Fruit fly (Drosophila melanogaster) whole organism, embryonic: Measurements from ENCODE around the gene trr.

Experiments used
- B-H2 ChIP-seq: fragments of 200-800 bp; sonication (Bioruptor generic); optimal IDR thresholded peaks from 2 replicates; lab custom pipeline; 2018; ENCODE audit warnings: missing biosample characterization, mild to moderate bottlenecking, missing genetic modification characterization
- BtbVII ChIP-seq: fragments of 200-800 bp; sonication (Bioruptor generic); optimal IDR thresholded peaks from 3 replicates; lab custom pipeline; 2017; ENCODE audit warnings: missing biosample characterization, mild to moderate bottlenecking, missing genetic modification characterization
- CG1024 ChIP-seq: fragments of 200-800 bp; sonication (Bioruptor generic); IDR thresholded peaks from 2 replicates; pipeline ENCODE4 v1.3.6; 2022; ENCODE audit warnings: missing biosample characterization, missing genetic modification characterization
- CG10274 ChIP-seq: fragments of 200-800 bp; sonication (Bioruptor generic); optimal IDR thresholded peaks from 3 replicates; lab custom pipeline; 2017; ENCODE audit warnings: missing biosample characterization, mild to moderate bottlenecking, missing genetic modification characterization
- CG11247 ChIP-seq: fragments of 200-800 bp; sonication (Bioruptor generic); IDR thresholded peaks from 2 replicates; pipeline ENCODE4 v1.3.6; 2022; ENCODE audit warnings: missing biosample characterization, missing genetic modification characterization
- CG11695 ChIP-seq: fragments of 200-800 bp; sonication (Bioruptor generic); IDR thresholded peaks from 3 replicates; pipeline ENCODE4 v1.3.6; 2022; ENCODE audit warnings: missing biosample characterization, missing genetic modification characterization
- CG15601 ChIP-seq: fragments of 200-800 bp; sonication (Bioruptor generic); optimal IDR thresholded peaks from 3 replicates; lab custom pipeline; 2019; ENCODE audit warnings: missing biosample characterization, mild to moderate bottlenecking, missing genetic modification characterization, moderate library complexity
- CG16779 ChIP-seq: fragments of 200-800 bp; sonication (Bioruptor generic); IDR thresholded peaks from 2 replicates; pipeline ENCODE4 v1.3.6; 2022; ENCODE audit warnings: missing biosample characterization, missing genetic modification characterization
- CG18599 ChIP-seq: fragments of 200-800 bp; sonication (Bioruptor generic); optimal IDR thresholded peaks from 3 replicates; lab custom pipeline; 2017; ENCODE audit warnings: missing biosample characterization, missing genetic modification characterization, mild to moderate bottlenecking, moderate library complexity, missing genetic modification reagents
- CG31224 ChIP-seq: fragments of 200-800 bp; sonication (Bioruptor generic); IDR thresholded peaks from 2 replicates; pipeline ENCODE4 v1.3.6; 2022; ENCODE audit warnings: missing biosample characterization, missing genetic modification characterization
- CG31388 ChIP-seq: fragments of 200-800 bp; sonication (Bioruptor generic); optimal IDR thresholded peaks from 2 replicates; lab custom pipeline; 2016; ENCODE audit warnings: missing biosample characterization, missing genetic modification characterization
- CG32772 ChIP-seq: fragments of 200-800 bp; sonication (Bioruptor generic); IDR thresholded peaks from 2 replicates; pipeline ENCODE4 v1.3.6; 2022; ENCODE audit warnings: missing biosample characterization, missing genetic modification characterization
- CG3726 ChIP-seq: fragments of 200-800 bp; sonication (Bioruptor generic); IDR thresholded peaks from 3 replicates; pipeline ENCODE4, ENCODE4 v1.3.6; 2022; ENCODE audit warnings: missing biosample characterization, missing genetic modification characterization
- CG8765 ChIP-seq: fragments of 200-800 bp; sonication (Bioruptor generic); IDR thresholded peaks from 2 replicates; pipeline ENCODE4 v1.3.6; 2022; ENCODE audit warnings: missing biosample characterization, missing genetic modification characterization
- CG9215 ChIP-seq: fragments of 200-800 bp; sonication (Bioruptor generic); IDR thresholded peaks from 2 replicates; pipeline ENCODE4 v1.3.6; 2022; ENCODE audit warnings: missing biosample characterization, missing genetic modification characterization
- CG9609 ChIP-seq: fragments of 200-800 bp; sonication (Bioruptor generic); optimal IDR thresholded peaks from 3 replicates; lab custom pipeline; 2016; ENCODE audit warnings: missing biosample characterization, missing genetic modification characterization
- CG9797 ChIP-seq: fragments of 200-800 bp; sonication (Bioruptor generic); optimal IDR thresholded peaks from 3 replicates; lab custom pipeline; 2018; ENCODE audit warnings: missing biosample characterization, mild to moderate bottlenecking, missing genetic modification characterization
- Dip2 ChIP-seq: fragments of 200-800 bp; sonication (Bioruptor generic); IDR thresholded peaks from 2 replicates; pipeline ENCODE4 v1.3.6; 2022; ENCODE audit warnings: missing biosample characterization, missing genetic modification characterization
- Elba2 ChIP-seq: fragments of 200-800 bp; sonication (Bioruptor generic); optimal IDR thresholded peaks from 3 replicates; lab custom pipeline; 2016; ENCODE audit warnings: missing biosample characterization, missing genetic modification characterization
- Gsc ChIP-seq: fragments of 200-800 bp; sonication (Bioruptor generic); IDR thresholded peaks from 2 replicates; pipeline ENCODE4 v1.3.6; 2022; ENCODE audit warnings: missing biosample characterization, missing genetic modification characterization
- Hand ChIP-seq: fragments of 200-800 bp; sonication (Bioruptor generic); optimal IDR thresholded peaks from 2 replicates; lab custom pipeline; 2017; ENCODE audit warnings: mild to moderate bottlenecking, missing biosample characterization, missing genetic modification reagents, missing genetic modification characterization
- Hr39 ChIP-seq: fragments of >200 bp; optimal IDR thresholded peaks from 2 replicates; lab custom pipeline; 2017
- Hsf ChIP-seq: fragments of 200-800 bp; sonication (Bioruptor generic); optimal IDR thresholded peaks from 3 replicates; lab custom pipeline; 2016; ENCODE audit warnings: missing biosample characterization, missing genetic modification characterization
- MESR4 ChIP-seq: fragments of 200-800 bp; sonication (Bioruptor generic); optimal IDR thresholded peaks from 2 replicates; lab custom pipeline; 2018; ENCODE audit warnings: missing biosample characterization, mild to moderate bottlenecking, missing genetic modification characterization, moderate library complexity
- Max ChIP-seq: fragments of 200-800 bp; sonication (Bioruptor generic); optimal IDR thresholded peaks from 2 replicates; lab custom pipeline; 2016; ENCODE audit warnings: missing biosample characterization, mild to moderate bottlenecking, missing genetic modification characterization
- Mes4 ChIP-seq: fragments of 200-800 bp; sonication (Bioruptor generic); optimal IDR thresholded peaks from 2 replicates; lab custom pipeline; 2016; ENCODE audit warnings: missing biosample characterization, missing genetic modification characterization
- NFAT ChIP-seq: fragments of 200-800 bp; sonication (Bioruptor generic); IDR thresholded peaks from 2 replicates; pipeline ENCODE4 v1.3.6; 2022; ENCODE audit warnings: missing biosample characterization, missing genetic modification characterization
- Side ChIP-seq: fragments of 200-800 bp; sonication (Bioruptor generic); optimal IDR thresholded peaks from 2 replicates; lab custom pipeline; 2016; ENCODE audit warnings: missing biosample characterization, missing genetic modification characterization
- Sox100B ChIP-seq: fragments of 200-800 bp; sonication (Bioruptor generic); optimal IDR thresholded peaks from 3 replicates; lab custom pipeline; 2018; ENCODE audit warnings: missing biosample characterization, mild to moderate bottlenecking, missing genetic modification characterization
- Spps ChIP-seq: fragments of 200-800 bp; sonication (Bioruptor generic); optimal IDR thresholded peaks from 2 replicates; lab custom pipeline; 2018; ENCODE audit warnings: missing biosample characterization, mild to moderate bottlenecking, missing genetic modification characterization
- Xbp1 ChIP-seq: fragments of 200-800 bp; sonication (Bioruptor generic); optimal IDR thresholded peaks from 3 replicates; lab custom pipeline; 2016; ENCODE audit warnings: missing biosample characterization, mild to moderate bottlenecking, missing genetic modification characterization
- aop ChIP-seq: fragments of 200-800 bp; sonication (Bioruptor generic); IDR thresholded peaks from 2 replicates; pipeline ENCODE4 v1.3.6; 2022; ENCODE audit warnings: missing biosample characterization, missing genetic modification characterization
- ara ChIP-seq: fragments of 200-800 bp; sonication (Bioruptor generic); IDR thresholded peaks from 2 replicates; pipeline ENCODE4 v1.3.6; 2022; ENCODE audit warnings: missing biosample characterization, missing genetic modification characterization
- bcd ChIP-seq: fragments of 200-800 bp; sonication (Bioruptor generic); optimal IDR thresholded peaks from 2 replicates; lab custom pipeline; 2017; ENCODE audit warnings: missing biosample characterization, mild to moderate bottlenecking, missing genetic modification characterization
- bowl ChIP-seq: fragments of 200-800 bp; sonication (Bioruptor generic); IDR thresholded peaks from 2 replicates; pipeline ENCODE4 v1.3.6; 2022; ENCODE audit warnings: missing biosample characterization, missing genetic modification characterization
- br ChIP-seq: fragments of >200 bp; optimal IDR thresholded peaks from 2 replicates; lab custom pipeline; 2017
- btn ChIP-seq: fragments of 200-800 bp; sonication (Bioruptor generic); optimal IDR thresholded peaks from 2 replicates; lab custom pipeline; 2016; ENCODE audit warnings: missing biosample characterization, missing genetic modification characterization
- cas ChIP-seq: fragments of 200-800 bp; sonication (Bioruptor generic); IDR thresholded peaks from 2 replicates; pipeline ENCODE4 v1.3.6; 2022; ENCODE audit warnings: missing biosample characterization, missing genetic modification characterization
- cato ChIP-seq: fragments of 200-800 bp; sonication (Bioruptor generic); optimal IDR thresholded peaks from 2 replicates; lab custom pipeline; 2016; ENCODE audit warnings: missing biosample characterization, missing genetic modification characterization, borderline replicate concordance
- da ChIP-seq: fragments of 200-800 bp; sonication (Bioruptor generic); optimal IDR thresholded peaks from 2 replicates; lab custom pipeline; 2016; ENCODE audit warnings: missing biosample characterization, missing genetic modification characterization
- dan ChIP-seq: fragments of 200-800 bp; sonication (Bioruptor generic); IDR thresholded peaks from 2 replicates; pipeline ENCODE4 v1.3.6; 2022; ENCODE audit warnings: missing biosample characterization, missing genetic modification characterization
- ems ChIP-seq: fragments of 200-800 bp; sonication (Bioruptor generic); optimal IDR thresholded peaks from 3 replicates; lab custom pipeline; 2016; ENCODE audit warnings: missing biosample characterization, missing genetic modification characterization
- en ChIP-seq: fragments of 200-800 bp; sonication (Bioruptor generic); optimal IDR thresholded peaks from 2 replicates; lab custom pipeline; 2016; ENCODE audit warnings: missing biosample characterization, missing genetic modification characterization
- gcm ChIP-seq: fragments of 200-800 bp; sonication (Bioruptor generic); optimal IDR thresholded peaks from 2 replicates; lab custom pipeline; 2019; ENCODE audit warnings: missing biosample characterization, mild to moderate bottlenecking, missing genetic modification characterization, moderate library complexity
- jumu ChIP-seq: fragments of 200-800 bp; sonication (Bioruptor generic); optimal IDR thresholded peaks from 3 replicates; lab custom pipeline; 2016; ENCODE audit warnings: missing biosample characterization, missing genetic modification characterization
- maf-S ChIP-seq: fragments of 200-800 bp; sonication (Bioruptor generic); optimal IDR thresholded peaks from 2 replicates; lab custom pipeline; 2016; ENCODE audit warnings: missing biosample characterization, missing genetic modification characterization
- onecut ChIP-seq: fragments of 200-800 bp; sonication (Bioruptor generic); IDR thresholded peaks from 2 replicates; pipeline ENCODE4 v1.3.6; 2022; ENCODE audit warnings: missing biosample characterization, missing genetic modification characterization
- scrt ChIP-seq: fragments of 200-800 bp; sonication (Bioruptor generic); optimal IDR thresholded peaks from 2 replicates; lab custom pipeline; 2018; ENCODE audit warnings: missing biosample characterization, mild to moderate bottlenecking, missing genetic modification characterization, moderate library complexity
- shn ChIP-seq: fragments of 200-800 bp; sonication (Bioruptor generic); optimal IDR thresholded peaks from 3 replicates; lab custom pipeline; 2016; ENCODE audit warnings: missing biosample characterization, missing genetic modification characterization
- sisA ChIP-seq: fragments of 200-800 bp; sonication (Bioruptor generic); IDR thresholded peaks from 2 replicates; pipeline ENCODE4 v1.3.6; 2022; ENCODE audit warnings: missing biosample characterization, missing genetic modification characterization
- slp2 ChIP-seq: fragments of 200-800 bp; sonication (Bioruptor generic); optimal IDR thresholded peaks from 2 replicates; lab custom pipeline; 2016; ENCODE audit warnings: missing biosample characterization, missing genetic modification characterization
- trh ChIP-seq: fragments of 200-800 bp; sonication (Bioruptor generic); optimal IDR thresholded peaks from 2 replicates; lab custom pipeline; 2016; ENCODE audit warnings: missing biosample characterization, missing genetic modification characterization
- zfh2 ChIP-seq: fragments of 200-800 bp; sonication (Bioruptor generic); optimal IDR thresholded peaks from 2 replicates; lab custom pipeline; 2016; ENCODE audit warnings: missing biosample characterization, missing genetic modification characterization

trr gene

DNA sequence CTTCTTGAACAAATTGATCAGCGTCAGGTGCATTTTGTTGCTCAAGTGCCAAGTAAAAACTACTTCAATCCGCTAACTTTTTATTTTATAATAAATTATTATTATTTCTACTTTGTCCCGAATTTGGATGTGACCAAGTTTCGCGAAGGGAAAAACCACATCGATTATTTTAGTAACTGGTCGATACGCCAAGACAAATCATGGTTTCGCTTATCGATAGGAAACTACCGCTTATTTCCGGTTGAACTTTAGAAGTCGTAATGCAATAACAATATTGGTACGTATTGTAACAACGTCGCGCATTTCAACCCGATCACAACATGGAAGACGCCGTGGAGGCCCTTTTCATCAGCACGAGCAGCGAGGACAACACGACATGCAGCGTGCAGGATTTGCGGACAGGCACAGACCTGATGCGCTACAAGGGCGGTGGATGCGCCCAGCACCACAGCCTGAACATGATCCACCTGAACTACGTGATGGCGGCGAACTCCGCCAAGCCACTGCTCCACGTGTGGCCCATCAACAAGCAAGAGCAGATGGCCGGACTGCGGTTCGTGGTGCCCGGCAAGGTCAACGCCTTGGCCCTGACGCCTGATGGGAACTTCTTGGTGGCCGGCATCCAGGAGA is 12.5 kb downstream of the trr start, which contains the start of the genes CG14817 and CG14805 (continued):
- peak; percentile 68; the same call in 1 of the 2 replicates for TF ChIP-seq NFAT (GFP tag; lab: Robert Waterston, UW)
- TF ChIP-seq MESR4 (GFP tag; lab: Kevin White, UChicago) = peak; percentile 87
- no peak for TF ChIP-seq zfh2 (GFP tag; lab: Kevin White, UChicago)
- peak; percentile 76 for TF ChIP-seq onecut (GFP tag; lab: Robert Waterston, UW)
- TF ChIP-seq ara (GFP tag; lab: Robert Waterston, UW) = 0 out of 2 replicates have a peak, but pooled peaks have one; percentile 11
- no peak for TF ChIP-seq Gsc (GFP tag; lab: Robert Waterston, UW)
- peak; percentile 72 for TF ChIP-seq CG9797 (GFP tag; lab: Kevin White, UChicago)
- no peak for TF ChIP-seq trh (GFP tag; lab: Kevin White, UChicago)
- TF ChIP-seq CG11247 = no peak
- peak; percentile 55; the same call in 1 of the 3 replicates for TF ChIP-seq CG11695 (GFP tag; lab: Robert Waterston, UW)
- peak; percentile 76 for TF ChIP-seq scrt
- TF ChIP-seq bowl = no peak
- TF ChIP-seq B-H2 (GFP tag; lab: Kevin White, UChicago) = peak; percentile 91
- TF ChIP-seq CG1024 (GFP tag; lab: Robert Waterston, UW) = no peak
- no peak for TF ChIP-seq CG32772 (GFP tag; lab: Robert Waterston, UW)
- TF ChIP-seq CG9609 (GFP tag; lab: Kevin White, UChicago) = no peak
- no peak for TF ChIP-seq btn (GFP tag; lab: Kevin White, UChicago)
- peak; percentile 79 for TF ChIP-seq gcm
- TF ChIP-seq CG9215 = no peak
- TF ChIP-seq dan = no peak
- TF ChIP-seq sisA (GFP tag; lab: Robert Waterston, UW) = no peak
- peak; percentile 58 for TF ChIP-seq Mes4 (GFP tag; lab: Kevin White, UChicago)
- TF ChIP-seq Xbp1 (GFP tag; lab: Kevin White, UChicago) = peak; percentile 34
- peak; percentile 74 for TF ChIP-seq CG15601 (tag; lab: Kevin White, UChicago)
- peak; percentile 35 for TF ChIP-seq en (GFP tag; lab: Kevin White, UChicago)
- TF ChIP-seq CG10274 (GFP tag; lab: Kevin White, UChicago) = peak; percentile 54
- TF ChIP-seq CG31224 (GFP tag; lab: Robert Waterston, UW) = no peak
- TF ChIP-seq jumu (GFP tag; lab: Kevin White, UChicago) = no peak
- TF ChIP-seq BtbVII (GFP tag; lab: Kevin White, UChicago) = peak; percentile 87
- no peak for TF ChIP-seq CG16779 (GFP tag; lab: Robert Waterston, UW)
- peak; percentile 40 for TF ChIP-seq Hsf (GFP tag; lab: Kevin White, UChicago)
- TF ChIP-seq aop (GFP tag; lab: Robert Waterston, UW) = no peak
- no peak for TF ChIP-seq Dip2 (GFP tag; lab: Robert Waterston, UW)
- TF ChIP-seq slp2 (GFP tag; lab: Kevin White, UChicago) = peak; percentile 12
- TF ChIP-seq Hr39 (lab: Kevin White, UChicago) = no peak
- peak; percentile 58 for TF ChIP-seq Side (GFP tag; lab: Kevin White, UChicago)
- peak; percentile 79 for TF ChIP-seq bcd (GFP tag; lab: Kevin White, UChicago)
- no peak for TF ChIP-seq Elba2 (GFP tag; lab: Kevin White, UChicago)
- no peak for TF ChIP-seq cato (GFP tag; lab: Kevin White, UChicago)
- TF ChIP-seq shn (GFP tag; lab: Kevin White, UChicago) = no peak
- no peak for TF ChIP-seq da (GFP tag; lab: Kevin White, UChicago)
- TF ChIP-seq CG31388 = no peak
- TF ChIP-seq Sox100B (GFP tag; lab: Kevin White, UChicago) = no peak
- no peak for TF ChIP-seq CG3726 (GFP tag; lab: Robert Waterston, UW)
- no peak for TF ChIP-seq CG18599 (GFP tag; lab: Kevin White, UChicago)
- TF ChIP-seq Max = peak; percentile 37
- TF ChIP-seq Spps (tag; lab: Kevin White, UChicago) = peak; percentile 56
- TF ChIP-seq CG8765 (GFP tag; lab: Robert Waterston, UW) = no peak
- no peak for TF ChIP-seq br (lab: Kevin White, UChicago)
- no peak for TF ChIP-seq cas (GFP tag; lab: Robert Waterston, UW)
- peak; percentile 15 for TF ChIP-seq ems (GFP tag; lab: Kevin White, UChicago)
- peak; percentile 68 for TF ChIP-seq Hand (GFP tag; lab: Kevin White, UChicago)
- no peak for TF ChIP-seq maf-S (GFP tag; lab: Kevin White, UChicago)
